Fruit fly (Drosophila melanogaster) whole organism, embryonic: ENCODE results near the gene Sptr.

ENCODE experiments used
- Atf6 ChIP-seq: fragments of 200-800 bp; sonication (Bioruptor generic); IDR thresholded peaks from 2 replicates; pipeline ENCODE4 v1.3.6; 2022; ENCODE audit warnings: missing biosample characterization, missing genetic modification characterization
- CG10209 ChIP-seq: fragments of 200-800 bp; sonication (Bioruptor generic); optimal IDR thresholded peaks from 3 replicates; lab custom pipeline; 2017; ENCODE audit warnings: missing biosample characterization, mild to moderate bottlenecking, missing genetic modification characterization, missing genetic modification reagents
- CG11093 ChIP-seq: fragments of 200-800 bp; sonication (Bioruptor generic); IDR thresholded peaks from 3 replicates; pipeline ENCODE4 v1.3.6; 2022; ENCODE audit warnings: missing biosample characterization, missing genetic modification characterization
- CG12391 ChIP-seq: fragments of 200-800 bp; sonication (Bioruptor generic); optimal IDR thresholded peaks from 3 replicates; lab custom pipeline; 2018; ENCODE audit warnings: missing biosample characterization, mild to moderate bottlenecking, missing genetic modification characterization, moderate library complexity
- CG13287 ChIP-seq: fragments of 200-800 bp; sonication (Bioruptor generic); IDR thresholded peaks from 2 replicates; pipeline ENCODE4 v1.3.6; 2022; ENCODE audit warnings: missing biosample characterization, missing genetic modification characterization; ENCODE audit not compliant: partially characterized antibody
- CG13424 ChIP-seq: fragments of 200-800 bp; sonication (Bioruptor generic); optimal IDR thresholded peaks from 2 replicates; lab custom pipeline; 2019; ENCODE audit warnings: missing biosample characterization, mild to moderate bottlenecking, missing genetic modification characterization, moderate library complexity
- CG14441 ChIP-seq: fragments of 200-800 bp; sonication (Bioruptor generic); IDR thresholded peaks from 2 replicates; pipeline ENCODE4 v1.3.6; 2022; ENCODE audit warnings: missing biosample characterization, missing genetic modification characterization
- CG14667 ChIP-seq: fragments of 200-800 bp; sonication (Bioruptor generic); IDR thresholded peaks from 2 replicates; pipeline ENCODE4 v1.3.6; 2022; ENCODE audit warnings: missing biosample characterization, missing genetic modification characterization
- CG14710 ChIP-seq: fragments of 200-800 bp; sonication (Bioruptor generic); optimal IDR thresholded peaks from 3 replicates; lab custom pipeline; 2019; ENCODE audit warnings: missing biosample characterization, mild to moderate bottlenecking, missing genetic modification characterization, moderate library complexity
- CG17186 ChIP-seq: fragments of 200-800 bp; sonication (Bioruptor generic); optimal IDR thresholded peaks from 3 replicates; lab custom pipeline; 2017; ENCODE audit warnings: missing biosample characterization, missing genetic modification reagents, missing genetic modification characterization
- CG18011 ChIP-seq: fragments of 200-800 bp; sonication (Bioruptor generic); optimal IDR thresholded peaks from 2 replicates; lab custom pipeline; 2017; ENCODE audit warnings: missing biosample characterization, missing genetic modification characterization, mild to moderate bottlenecking, moderate library complexity, missing genotype
- CG2116 ChIP-seq: fragments of 200-800 bp; sonication (Bioruptor generic); optimal IDR thresholded peaks from 3 replicates; lab custom pipeline; 2018; ENCODE audit warnings: missing biosample characterization, mild to moderate bottlenecking, missing genetic modification characterization
- CG30431 ChIP-seq: fragments of 200-800 bp; sonication (Bioruptor generic); optimal IDR thresholded peaks from 2 replicates; lab custom pipeline; 2017; ENCODE audit warnings: missing biosample characterization, missing genetic modification characterization
- CG32767 ChIP-seq: fragments of 200-800 bp; sonication (Bioruptor generic); IDR thresholded peaks from 2 replicates; pipeline ENCODE4 v1.3.6; 2022; ENCODE audit warnings: missing biosample characterization, missing genetic modification characterization
- CG3995 ChIP-seq: fragments of 200-800 bp; sonication (Bioruptor generic); optimal IDR thresholded peaks from 3 replicates; lab custom pipeline; 2016; ENCODE audit warnings: missing biosample characterization, missing genetic modification characterization
- CG6813 ChIP-seq: fragments of 200-800 bp; sonication (Bioruptor generic); optimal IDR thresholded peaks from 2 replicates; lab custom pipeline; 2017; ENCODE audit warnings: missing biosample characterization, missing genetic modification characterization, mild to moderate bottlenecking, moderate library complexity, missing genetic modification reagents
- CG8089 ChIP-seq: fragments of 200-800 bp; sonication (Bioruptor generic); optimal IDR thresholded peaks from 3 replicates; lab custom pipeline; 2016; ENCODE audit warnings: missing biosample characterization, missing genetic modification characterization
- D ChIP-seq, 2 experiments: fragments of 200-800 bp in 1 of 2; fragments of >200 bp in 1 of 2; sonication (Bioruptor generic) in 1 of 2; optimal IDR thresholded peaks; 2 replicates in 1 of 2; 3 replicates in 1 of 2; lab custom pipeline; 2017; ENCODE audit warnings: mild to moderate bottlenecking in 1 of 2, missing biosample characterization in 1 of 2, missing genetic modification characterization in 1 of 2, missing genetic modification reagents in 1 of 2
- Deaf1 ChIP-seq: fragments of 200-800 bp; optimal IDR thresholded peaks from 3 replicates; lab custom pipeline; 2019; ENCODE audit warnings: missing biosample characterization, mild to moderate bottlenecking, missing genetic modification characterization, moderate library complexity
- Dip3 ChIP-seq: fragments of 200-800 bp; sonication (Bioruptor generic); optimal IDR thresholded peaks from 3 replicates; lab custom pipeline; 2016; ENCODE audit warnings: missing biosample characterization, missing genetic modification characterization
- Dref ChIP-seq: fragments of 200-800 bp; sonication (Bioruptor generic); IDR thresholded peaks from 2 replicates; pipeline ENCODE4 v1.3.6; 2022; ENCODE audit warnings: missing biosample characterization, missing genetic modification characterization
- GATAe ChIP-seq: fragments of 200-800 bp; sonication (Bioruptor generic); conservative IDR thresholded peaks from 2 replicates; pipeline ENCODE4 v1.3.6; 2022; ENCODE audit warnings: missing biosample characterization, missing genetic modification characterization
- HLH4C ChIP-seq: fragments of 200-800 bp; sonication (Bioruptor generic); IDR thresholded peaks from 3 replicates; pipeline ENCODE4 v1.3.6; 2022; ENCODE audit warnings: missing biosample characterization, missing genetic modification characterization; ENCODE audit not compliant: partially characterized antibody
- HLH54F ChIP-seq: fragments of 200-800 bp; sonication (Bioruptor generic); optimal IDR thresholded peaks from 3 replicates; lab custom pipeline; 2016; ENCODE audit warnings: missing biosample characterization, missing genetic modification characterization
- HmgD ChIP-seq: fragments of 200-800 bp; sonication (Bioruptor generic); optimal IDR thresholded peaks from 3 replicates; lab custom pipeline; 2016; ENCODE audit warnings: missing biosample characterization, missing genetic modification characterization
- Med ChIP-seq: fragments of 200-800 bp; sonication (Bioruptor generic); peaks from one replicate; lab custom pipeline; 2016; ENCODE audit warnings: missing biosample characterization, missing genetic modification characterization, mild to moderate bottlenecking, inconsistent platforms, moderate library complexity
- Mrtf ChIP-seq: fragments of 200-800 bp; sonication (Bioruptor generic); IDR thresholded peaks from 3 replicates; pipeline ENCODE4 v1.3.6; 2022; ENCODE audit warnings: missing biosample characterization, missing genetic modification characterization
- NK7.1 ChIP-seq: fragments of 200-800 bp; sonication (Bioruptor generic); optimal IDR thresholded peaks from 3 replicates; lab custom pipeline; 2016; ENCODE audit warnings: missing biosample characterization, missing genetic modification characterization
- Rx ChIP-seq: fragments of 200-800 bp; sonication (Bioruptor generic); IDR thresholded peaks from 2 replicates; pipeline ENCODE4 v1.3.6; 2022; ENCODE audit warnings: missing biosample characterization, missing genetic modification characterization
- Sry-β ChIP-seq: fragments of 200-800 bp; sonication (Bioruptor generic); optimal IDR thresholded peaks from 2 replicates; lab custom pipeline; 2018; ENCODE audit warnings: missing biosample characterization, mild to moderate bottlenecking, missing genetic modification characterization, moderate library complexity
- Stat92E ChIP-seq, 3 experiments: fragments of >200 bp in 2 of 3; fragments of 200-800 bp in 1 of 3; sonication (Bioruptor generic) in 1 of 3; optimal IDR thresholded peaks; 2 replicates each; lab custom pipeline; 2017 to 2019; ENCODE audit warnings: missing biosample characterization in 3 of 3, missing genetic modification characterization in 3 of 3, mild to moderate bottlenecking in 1 of 3, moderate library complexity in 1 of 3
- ara ChIP-seq: fragments of 200-800 bp; sonication (Bioruptor generic); IDR thresholded peaks from 2 replicates; pipeline ENCODE4 v1.3.6; 2022; ENCODE audit warnings: missing biosample characterization, missing genetic modification characterization
- ato ChIP-seq: fragments of 200-800 bp; sonication (Bioruptor generic); IDR thresholded peaks from 2 replicates; pipeline ENCODE4 v1.3.6; 2022; ENCODE audit warnings: missing biosample characterization, missing genetic modification characterization; ENCODE audit not compliant: partially characterized antibody
- az2 ChIP-seq: fragments of 200-800 bp; sonication (Bioruptor generic); optimal IDR thresholded peaks from 3 replicates; lab custom pipeline; 2016; ENCODE audit warnings: missing biosample characterization, missing genetic modification characterization
- cg ChIP-seq: fragments of 200-800 bp; sonication (Bioruptor generic); optimal IDR thresholded peaks from 3 replicates; lab custom pipeline; 2019; ENCODE audit warnings: missing biosample characterization, mild to moderate bottlenecking, missing genetic modification characterization, moderate library complexity
- dmrt99B ChIP-seq: fragments of 200-800 bp; sonication (Bioruptor generic); optimal IDR thresholded peaks from 2 replicates; lab custom pipeline; 2018; ENCODE audit warnings: missing biosample characterization, mild to moderate bottlenecking, missing genetic modification characterization, moderate library complexity
- emc ChIP-seq: fragments of 200-800 bp; sonication (Bioruptor generic); optimal IDR thresholded peaks from 2 replicates; lab custom pipeline; 2016; ENCODE audit warnings: missing biosample characterization, missing genetic modification characterization
- fd64A ChIP-seq: fragments of 200-800 bp; sonication (Bioruptor generic); optimal IDR thresholded peaks from 3 replicates; lab custom pipeline; 2018; ENCODE audit warnings: missing biosample characterization, mild to moderate bottlenecking, missing genetic modification characterization
- gsb ChIP-seq: fragments of 200-800 bp; sonication (Bioruptor generic); IDR thresholded peaks from 2 replicates; pipeline ENCODE4 v1.3.6; 2022; ENCODE audit warnings: missing biosample characterization, missing genetic modification characterization
- her ChIP-seq: fragments of 200-800 bp; sonication (Bioruptor generic); optimal IDR thresholded peaks from 2 replicates; lab custom pipeline; 2016; ENCODE audit warnings: missing biosample characterization, missing genetic modification characterization
- ken ChIP-seq: fragments of 200-800 bp; sonication (Bioruptor generic); IDR thresholded peaks from 3 replicates; pipeline ENCODE4 v1.3.6; 2022; ENCODE audit warnings: missing biosample characterization, missing genetic modification characterization
- lmd ChIP-seq: fragments of 200-800 bp; sonication (Bioruptor generic); IDR thresholded peaks from 2 replicates; pipeline ENCODE4 v1.3.6; 2022; ENCODE audit warnings: missing biosample characterization, missing genetic modification characterization
- ranshi ChIP-seq: fragments of 200-800 bp; sonication (Bioruptor generic); IDR thresholded peaks from 2 replicates; pipeline ENCODE4 v1.3.6; 2022; ENCODE audit warnings: missing biosample characterization, missing genetic modification characterization
- sens ChIP-seq: fragments of 200-800 bp; sonication (Bioruptor generic); peaks from one replicate; lab custom pipeline; 2016; ENCODE audit warnings: missing biosample characterization, missing genetic modification characterization
- sim ChIP-seq: fragments of 200-800 bp; sonication (Bioruptor generic); IDR thresholded peaks from 2 replicates; pipeline ENCODE4 v1.3.6; 2022; ENCODE audit warnings: missing biosample characterization, missing genetic modification characterization
- sr ChIP-seq: fragments of 200-800 bp; sonication (Bioruptor generic); IDR thresholded peaks from 3 replicates; pipeline ENCODE4 v1.3.6; 2022; ENCODE audit warnings: missing biosample characterization, missing genetic modification characterization
- tio ChIP-seq: fragments of 200-800 bp; sonication (Bioruptor generic); optimal IDR thresholded peaks from 2 replicates; lab custom pipeline; 2017; ENCODE audit warnings: missing biosample characterization, missing genetic modification characterization, inconsistent platforms
- ttk ChIP-seq: fragments of 200-800 bp; sonication (Bioruptor generic); IDR thresholded peaks from 2 replicates; pipeline ENCODE4 v2.1.2; 2022; ENCODE audit warnings: missing biosample characterization, missing genetic modification characterization
- unc-4 ChIP-seq: fragments of 200-800 bp; sonication (Bioruptor generic); IDR thresholded peaks from 2 replicates; pipeline ENCODE4 v1.3.6; 2022; ENCODE audit warnings: missing biosample characterization, missing genetic modification characterization; ENCODE audit not compliant: partially characterized antibody

Gene Sptr

DNA sequence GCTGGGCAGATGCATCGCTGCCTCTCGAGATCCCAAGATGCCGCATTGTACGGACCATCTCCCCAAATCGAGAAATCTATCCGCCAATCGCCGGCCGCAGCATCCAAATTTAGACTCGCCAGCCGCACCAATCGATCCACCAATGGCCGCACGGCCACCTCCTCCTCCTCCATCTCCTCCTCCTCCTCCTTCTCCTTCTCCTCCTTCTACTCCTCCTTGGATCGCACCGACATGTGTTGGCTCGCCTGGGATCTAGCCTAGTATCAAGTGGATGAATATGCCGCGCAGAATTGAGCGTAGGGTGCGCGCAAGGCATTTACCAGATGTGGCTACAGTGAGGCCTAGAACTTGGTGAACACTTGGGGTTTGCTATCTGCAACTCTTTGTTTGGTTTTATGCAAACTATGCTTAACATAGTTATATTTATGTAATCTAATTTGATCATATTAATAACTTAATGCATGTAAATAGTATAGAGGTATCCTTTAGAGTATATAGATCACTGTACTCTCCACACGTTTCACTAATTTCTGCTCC is 9.2 kb downstream of the Sptr start, which contains the start of gene org-1 (continued):
- TF ChIP-seq CG14710 (tag; lab: Kevin White, UChicago) (peak; percentile 95), Med (GFP tag; lab: Kevin White, UChicago) (peak; percentile 95), CG2116 (GFP tag; lab: Kevin White, UChicago) (peak; percentile 52), ken (GFP tag; lab: Robert Waterston, UW) (peak; percentile 98), fd64A (peak; percentile 92), ttk (GFP tag; lab: Robert Waterston, UW) (peak; percentile 98), CG14441 (GFP tag; lab: Robert Waterston, UW) (peak; percentile 98), emc (peak; percentile 66), Mrtf (GFP tag; lab: Robert Waterston, UW) (peak; percentile 98), CG17186 (GFP tag; lab: Kevin White, UChicago) (peak; percentile 86), dmrt99B (tag; lab: Kevin White, UChicago) (peak; percentile 95), HmgD (GFP tag; lab: Kevin White, UChicago) (peak; percentile 26), CG6813 (GFP tag; lab: Kevin White, UChicago) (peak; percentile 91), HLH4C (no peak), NK7.1 (GFP tag; lab: Kevin White, UChicago) (peak; percentile 75), lmd (GFP tag; lab: Robert Waterston, UW) (peak; percentile 98), ato (GFP tag; lab: Robert Waterston, UW) (no peak), CG11093 (GFP tag; lab: Robert Waterston, UW) (peak; percentile 98), ara (GFP tag; lab: Robert Waterston, UW) (peak; percentile 99), CG10209 (GFP tag; lab: Kevin White, UChicago) (peak; percentile 93), CG18011 (GFP tag; lab: Kevin White, UChicago) (peak; percentile 66), Deaf1 (tag; lab: Kevin White, UChicago) (peak; percentile 65), CG12391 (tag; lab: Kevin White, UChicago) (peak; percentile 94), Atf6 (peak; percentile 91), unc-4 (GFP tag; lab: Robert Waterston, UW) (no peak), HLH54F (GFP tag; lab: Kevin White, UChicago) (peak; percentile 73), Rx (GFP tag; lab: Robert Waterston, UW) (peak; percentile 96), CG13424 (tag; lab: Kevin White, UChicago) (peak; percentile 97), CG8089 (peak; percentile 80), D (optimal IDR thresholded peaks at IDR 0.05; lab: Kevin White, UChicago) (no peak), D (GFP tag; optimal IDR thresholded peaks at IDR 0.05; lab: Kevin White, UChicago) (peak; percentile 96), Sry-β (GFP tag; lab: Kevin White, UChicago) (peak; percentile 70), her (GFP tag; lab: Kevin White, UChicago) (peak; percentile 22), az2 (peak; percentile 95), CG30431 (GFP tag; lab: Kevin White, UChicago) (peak; percentile 95), CG3995 (GFP tag; lab: Kevin White, UChicago) (peak; percentile 34), Dref (GFP tag; lab: Robert Waterston, UW) (0 out of 2 replicates have a peak, but pooled peaks have one; percentile 16), cg (GFP tag; lab: Kevin White, UChicago) (no peak), Dip3 (GFP tag; lab: Kevin White, UChicago) (peak; percentile 70), sr (GFP tag; lab: Robert Waterston, UW) (peak; percentile 74; the same call in 2 of the 3 replicates), CG13287 (GFP tag; lab: Robert Waterston, UW) (no peak), sens (peak; percentile 98), GATAe (GFP tag; lab: Robert Waterston, UW) (peak; percentile 76), CG14667 (GFP tag; lab: Robert Waterston, UW) (peak; percentile 97), Stat92E (GFP tag; optimal IDR thresholded peaks at IDR 0.05; lab: Kevin White, UChicago) (peak in 1 of 3 experiments; percentile 89), tio (GFP tag; lab: Kevin White, UChicago) (peak; percentile 92), CG32767 (GFP tag; lab: Robert Waterston, UW) (peak; percentile 96), ranshi (GFP tag; lab: Robert Waterston, UW) (peak; percentile 98), gsb (GFP tag; lab: Robert Waterston, UW) (peak; percentile 94), sim (GFP tag; lab: Robert Waterston, UW) (peak; percentile 97)
